Fruit fly (Drosophila melanogaster) whole organism, embryonic: Measurements from ENCODE around the gene CG2964.

Experiments
- Ada2b ChIP-seq: fragments of 200-800 bp; sonication (Bioruptor generic); IDR thresholded peaks from 2 replicates; pipeline ENCODE4 v1.3.6; 2022; ENCODE audit warnings: missing biosample characterization, missing genetic modification characterization
- Asciz ChIP-seq: fragments of 200-800 bp; sonication (Bioruptor generic); optimal IDR thresholded peaks from 2 replicates; lab custom pipeline; 2017; ENCODE audit warnings: missing biosample characterization, mild to moderate bottlenecking, missing genetic modification characterization, missing genetic modification reagents
- CG10147 ChIP-seq: fragments of 200-800 bp; sonication (Bioruptor generic); optimal IDR thresholded peaks from 2 replicates; lab custom pipeline; 2019; ENCODE audit warnings: missing biosample characterization, mild to moderate bottlenecking, missing genetic modification characterization, moderate library complexity
- CG10209 ChIP-seq: fragments of 200-800 bp; sonication (Bioruptor generic); optimal IDR thresholded peaks from 3 replicates; lab custom pipeline; 2017; ENCODE audit warnings: missing biosample characterization, mild to moderate bottlenecking, missing genetic modification characterization, missing genetic modification reagents
- CG12391 ChIP-seq: fragments of 200-800 bp; sonication (Bioruptor generic); optimal IDR thresholded peaks from 3 replicates; lab custom pipeline; 2018; ENCODE audit warnings: missing biosample characterization, mild to moderate bottlenecking, missing genetic modification characterization, moderate library complexity
- CG1602 ChIP-seq: fragments of 200-800 bp; sonication (Bioruptor generic); optimal IDR thresholded peaks from 3 replicates; lab custom pipeline; 2016; ENCODE audit warnings: missing biosample characterization, missing genetic modification characterization
- CG1603 ChIP-seq: fragments of 200-800 bp; sonication (Bioruptor generic); optimal IDR thresholded peaks from 2 replicates; lab custom pipeline; 2019; ENCODE audit warnings: missing biosample characterization, mild to moderate bottlenecking, missing genetic modification characterization, moderate library complexity
- CG17829 ChIP-seq: fragments of 200-800 bp; optimal IDR thresholded peaks from 2 replicates; lab custom pipeline; 2019; ENCODE audit warnings: missing biosample characterization, mild to moderate bottlenecking, missing genetic modification characterization, moderate library complexity
- CG17912 ChIP-seq: fragments of 200-800 bp; sonication (Bioruptor generic); optimal IDR thresholded peaks from 2 replicates; lab custom pipeline; 2018; ENCODE audit warnings: missing biosample characterization, mild to moderate bottlenecking, missing genetic modification characterization
- CG18262 ChIP-seq: fragments of 200-800 bp; optimal IDR thresholded peaks from 3 replicates; lab custom pipeline; 2019; ENCODE audit warnings: missing biosample characterization, mild to moderate bottlenecking, missing genetic modification characterization, moderate library complexity
- CG33213 ChIP-seq: fragments of 200-800 bp; sonication (Bioruptor generic); optimal IDR thresholded peaks from 3 replicates; lab custom pipeline; 2016; ENCODE audit warnings: missing biosample characterization, missing genetic modification characterization
- CG6272 ChIP-seq: fragments of 200-800 bp; sonication (Bioruptor generic); IDR thresholded peaks from 2 replicates; pipeline ENCODE4 v1.3.6; 2022; ENCODE audit warnings: missing biosample characterization, missing genetic modification characterization
- CG7786 ChIP-seq: fragments of 200-800 bp; sonication (Bioruptor generic); optimal IDR thresholded peaks from 2 replicates; lab custom pipeline; 2016; ENCODE audit warnings: missing biosample characterization, missing genetic modification characterization
- CG7839 ChIP-seq: fragments of 200-800 bp; sonication (Bioruptor generic); optimal IDR thresholded peaks from 3 replicates; lab custom pipeline; 2018; ENCODE audit warnings: missing biosample characterization, mild to moderate bottlenecking, missing genetic modification characterization, moderate library complexity
- CG8290 ChIP-seq, 3 experiments: fragments of 200-800 bp; sonication (Bioruptor generic); optimal IDR thresholded peaks; 2 replicates each; lab custom pipeline; 2016 to 2019; ENCODE audit warnings: missing biosample characterization in 3 of 3, missing genetic modification characterization in 3 of 3, mild to moderate bottlenecking in 2 of 3, moderate library complexity in 1 of 3
- CG8359 ChIP-seq: fragments of 200-800 bp; sonication (Bioruptor generic); optimal IDR thresholded peaks from 2 replicates; lab custom pipeline; 2017; ENCODE audit warnings: missing biosample characterization, mild to moderate bottlenecking, missing genetic modification characterization, borderline replicate concordance
- CG8388 ChIP-seq: fragments of 200-800 bp; sonication (Bioruptor generic); optimal IDR thresholded peaks from 2 replicates; lab custom pipeline; 2019; ENCODE audit warnings: missing biosample characterization, mild to moderate bottlenecking, missing genetic modification characterization, moderate library complexity
- CG8765 ChIP-seq: fragments of 200-800 bp; sonication (Bioruptor generic); IDR thresholded peaks from 2 replicates; pipeline ENCODE4 v1.3.6; 2022; ENCODE audit warnings: missing biosample characterization, missing genetic modification characterization
- CG8944 ChIP-seq: fragments of 200-800 bp; sonication (Bioruptor generic); optimal IDR thresholded peaks from 3 replicates; lab custom pipeline; 2016; ENCODE audit warnings: missing biosample characterization, missing genetic modification characterization
- CG9609 ChIP-seq: fragments of 200-800 bp; sonication (Bioruptor generic); optimal IDR thresholded peaks from 3 replicates; lab custom pipeline; 2016; ENCODE audit warnings: missing biosample characterization, missing genetic modification characterization
- D ChIP-seq, 2 experiments: fragments of 200-800 bp in 1 of 2; fragments of >200 bp in 1 of 2; sonication (Bioruptor generic) in 1 of 2; optimal IDR thresholded peaks; 2 replicates in 1 of 2; 3 replicates in 1 of 2; lab custom pipeline; 2017; ENCODE audit warnings: mild to moderate bottlenecking in 1 of 2, missing biosample characterization in 1 of 2, missing genetic modification characterization in 1 of 2, missing genetic modification reagents in 1 of 2
- Dll ChIP-seq: fragments of 200-800 bp; sonication (Bioruptor generic); IDR thresholded peaks from 4 replicates; pipeline ENCODE4 v1.3.6; 2022; ENCODE audit warnings: missing biosample characterization, missing genetic modification characterization; ENCODE audit not compliant: partially characterized antibody
- Doc2 ChIP-seq: fragments of 200-800 bp; sonication (Bioruptor generic); IDR thresholded peaks from 2 replicates; pipeline ENCODE4 v1.3.6; 2022; ENCODE audit warnings: missing biosample characterization, missing genetic modification characterization
- E2f2 ChIP-seq: fragments of 200-800 bp; sonication (Bioruptor generic); IDR thresholded peaks from 2 replicates; pipeline ENCODE4 v1.3.6; 2022; ENCODE audit warnings: missing biosample characterization, missing genetic modification characterization
- HLH54F ChIP-seq: fragments of 200-800 bp; sonication (Bioruptor generic); optimal IDR thresholded peaks from 3 replicates; lab custom pipeline; 2016; ENCODE audit warnings: missing biosample characterization, missing genetic modification characterization
- HLHmδ ChIP-seq: fragments of 200-800 bp; sonication (Bioruptor generic); optimal IDR thresholded peaks from 2 replicates; lab custom pipeline; 2018; ENCODE audit warnings: missing biosample characterization, mild to moderate bottlenecking, missing genetic modification characterization, moderate library complexity
- Hand ChIP-seq: fragments of 200-800 bp; sonication (Bioruptor generic); optimal IDR thresholded peaks from 2 replicates; lab custom pipeline; 2017; ENCODE audit warnings: mild to moderate bottlenecking, missing biosample characterization, missing genetic modification reagents, missing genetic modification characterization
- Kr ChIP-seq: fragments of 200-800 bp; sonication (Bioruptor generic); optimal IDR thresholded peaks from 2 replicates; lab custom pipeline; 2017; ENCODE audit warnings: missing biosample characterization, mild to moderate bottlenecking, missing genetic modification characterization
- NK7.1 ChIP-seq: fragments of 200-800 bp; sonication (Bioruptor generic); optimal IDR thresholded peaks from 3 replicates; lab custom pipeline; 2016; ENCODE audit warnings: missing biosample characterization, missing genetic modification characterization
- Nf-YB ChIP-seq: fragments of 200-800 bp; sonication (Bioruptor generic); optimal IDR thresholded peaks from 3 replicates; lab custom pipeline; 2019; ENCODE audit warnings: missing biosample characterization, mild to moderate bottlenecking, missing genetic modification characterization, moderate library complexity
- bsh ChIP-seq, 2 experiments: fragments of 200-800 bp; sonication (Bioruptor generic); optimal IDR thresholded peaks; 2 replicates each; lab custom pipeline; 2017 to 2018; ENCODE audit warnings: mild to moderate bottlenecking in 2 of 2, missing biosample characterization in 2 of 2, missing genetic modification characterization in 2 of 2, moderate library complexity in 1 of 2
- btn ChIP-seq: fragments of 200-800 bp; sonication (Bioruptor generic); optimal IDR thresholded peaks from 2 replicates; lab custom pipeline; 2016; ENCODE audit warnings: missing biosample characterization, missing genetic modification characterization
- eyg ChIP-seq: fragments of 200-800 bp; sonication (Bioruptor generic); optimal IDR thresholded peaks from 3 replicates; lab custom pipeline; 2016; ENCODE audit warnings: missing biosample characterization, missing genetic modification characterization
- gce ChIP-seq: fragments of 200-800 bp; sonication (Bioruptor generic); IDR thresholded peaks from 3 replicates; pipeline ENCODE4 v1.3.6; 2022; ENCODE audit warnings: missing biosample characterization, missing genetic modification characterization
- grau ChIP-seq: fragments of 200-800 bp; optimal IDR thresholded peaks from 3 replicates; lab custom pipeline; 2019; ENCODE audit warnings: missing biosample characterization, mild to moderate bottlenecking, missing genetic modification characterization, moderate library complexity
- gt ChIP-seq: fragments of 200-800 bp; sonication (Bioruptor generic); IDR thresholded peaks from 2 replicates; pipeline ENCODE4 v1.3.6; 2022; ENCODE audit warnings: missing biosample characterization, missing genetic modification characterization
- hth ChIP-seq: fragments of >200 bp; optimal IDR thresholded peaks from 2 replicates; lab custom pipeline; 2017; ENCODE audit warnings: inconsistent platforms
- jumu ChIP-seq: fragments of 200-800 bp; sonication (Bioruptor generic); optimal IDR thresholded peaks from 3 replicates; lab custom pipeline; 2016; ENCODE audit warnings: missing biosample characterization, missing genetic modification characterization
- kah ChIP-seq: fragments of 200-800 bp; sonication (Bioruptor generic); optimal IDR thresholded peaks from 2 replicates; lab custom pipeline; 2018; ENCODE audit warnings: missing biosample characterization, mild to moderate bottlenecking, missing genetic modification characterization
- lola ChIP-seq, 3 experiments: fragments of >200 bp in 2 of 3; fragments of 200-800 bp in 1 of 3; sonication (Bioruptor generic) in 1 of 3; optimal IDR thresholded peaks; 2 replicates each; lab custom pipeline; 2017 to 2019; ENCODE audit warnings: missing biosample characterization in 3 of 3, missing genetic modification characterization in 3 of 3, mild to moderate bottlenecking in 1 of 3, moderate library complexity in 1 of 3
- pum ChIP-seq: fragments of 200-800 bp; sonication (Bioruptor generic); optimal IDR thresholded peaks from 2 replicates; lab custom pipeline; 2016; ENCODE audit warnings: missing biosample characterization, missing genetic modification characterization
- ro ChIP-seq: fragments of 200-800 bp; sonication (Bioruptor generic); IDR thresholded peaks from 2 replicates; pipeline ENCODE4 v1.3.6; 2022; ENCODE audit warnings: missing biosample characterization, missing genetic modification characterization
- scrt ChIP-seq: fragments of 200-800 bp; sonication (Bioruptor generic); optimal IDR thresholded peaks from 2 replicates; lab custom pipeline; 2018; ENCODE audit warnings: missing biosample characterization, mild to moderate bottlenecking, missing genetic modification characterization, moderate library complexity
- sima ChIP-seq: fragments of 200-800 bp; sonication (Bioruptor generic); optimal IDR thresholded peaks from 2 replicates; lab custom pipeline; 2016; ENCODE audit warnings: missing biosample characterization, missing genetic modification characterization
- sisA ChIP-seq: fragments of 200-800 bp; sonication (Bioruptor generic); IDR thresholded peaks from 2 replicates; pipeline ENCODE4 v1.3.6; 2022; ENCODE audit warnings: missing biosample characterization, missing genetic modification characterization
- sob ChIP-seq: fragments of 200-800 bp; sonication (Bioruptor generic); IDR thresholded peaks from 2 replicates; pipeline ENCODE4 v1.3.6; 2022; ENCODE audit warnings: missing biosample characterization, missing genetic modification characterization
- sqz ChIP-seq: fragments of 200-800 bp; sonication (Bioruptor generic); optimal IDR thresholded peaks from 3 replicates; lab custom pipeline; 2018; ENCODE audit warnings: missing biosample characterization, mild to moderate bottlenecking, missing genetic modification characterization
- tll ChIP-seq, 2 experiments: fragments of 200-800 bp in 1 of 2; fragments of >200 bp in 1 of 2; sonication (Bioruptor generic) in 1 of 2; optimal IDR thresholded peaks; 2 replicates each; lab custom pipeline; 2017 to 2019; ENCODE audit warnings: missing biosample characterization in 2 of 2, missing genetic modification characterization in 2 of 2, mild to moderate bottlenecking in 1 of 2, moderate library complexity in 1 of 2

The CG2964 gene

dm6 chr2L:2857862-2858734, 45.9 kb downstream of the CG2964 start (continued):
- TF ChIP-seq CG8944 = no peak
- no peak for TF ChIP-seq CG8388
- TF ChIP-seq CG1603 (tag; lab: Kevin White, UChicago) = no peak
- TF ChIP-seq scrt (GFP tag; lab: Kevin White, UChicago) = peak; percentile 43
- no peak for TF ChIP-seq ro (GFP tag; lab: Robert Waterston, UW)
- no peak for TF ChIP-seq CG8290 (GFP tag; optimal IDR thresholded peaks at IDR 0.05; lab: Kevin White, UChicago)
- no peak for TF ChIP-seq CG8290 (tag; optimal IDR thresholded peaks at IDR 0.05; lab: Kevin White, UChicago)
- no peak for TF ChIP-seq sisA (GFP tag; lab: Robert Waterston, UW)
- no peak for TF ChIP-seq CG9609
- TF ChIP-seq Dll (GFP tag; lab: Robert Waterston, UW) = no peak
- TF ChIP-seq sqz (GFP tag; lab: Kevin White, UChicago) = peak; percentile 41
- TF ChIP-seq sob (GFP tag; lab: Robert Waterston, UW) = no peak
- no peak for TF ChIP-seq sima (GFP tag; lab: Kevin White, UChicago)
- TF ChIP-seq E2f2 = no peak
- no peak for TF ChIP-seq CG1602 (GFP tag; lab: Kevin White, UChicago)
- peak; percentile 17 for TF ChIP-seq CG7839 (tag; lab: Kevin White, UChicago)
- TF ChIP-seq Doc2 (GFP tag; lab: Robert Waterston, UW) = no peak
- no peak for TF ChIP-seq NK7.1 (GFP tag; lab: Kevin White, UChicago)
- peak; percentile 5 to 57 for TF ChIP-seq bsh (GFP tag; optimal IDR thresholded peaks at IDR 0.05; lab: Kevin White, UChicago)
- TF ChIP-seq CG17829 (tag; lab: Kevin White, UChicago) = no peak
- TF ChIP-seq CG7786 (GFP tag; lab: Kevin White, UChicago) = no peak
- TF ChIP-seq tll (GFP tag; optimal IDR thresholded peaks at IDR 0.05; lab: Kevin White, UChicago) = no peak
- TF ChIP-seq Asciz (GFP tag; lab: Kevin White, UChicago) = no peak
- no peak for TF ChIP-seq CG8765 (GFP tag; lab: Robert Waterston, UW)
- no peak for TF ChIP-seq Kr (GFP tag; lab: Kevin White, UChicago)
- no peak for TF ChIP-seq CG6272 (GFP tag; lab: Robert Waterston, UW)
- no peak for TF ChIP-seq pum (GFP tag; lab: Kevin White, UChicago)
- no peak for TF ChIP-seq lola (GFP tag; optimal IDR thresholded peaks at IDR 0.05; lab: Kevin White, UChicago)
- no peak for TF ChIP-seq gt (GFP tag; lab: Robert Waterston, UW)
- TF ChIP-seq CG10209 = peak; percentile 2
- TF ChIP-seq Nf-YB = no peak
- no peak for TF ChIP-seq HLH54F (GFP tag; lab: Kevin White, UChicago)
- no peak for TF ChIP-seq CG10147
- no peak for TF ChIP-seq Hand (GFP tag; lab: Kevin White, UChicago)
- TF ChIP-seq CG8359 = no peak
- TF ChIP-seq kah (GFP tag; lab: Kevin White, UChicago) = no peak
- peak; percentile 0 for TF ChIP-seq CG17912
- no peak for TF ChIP-seq hth (lab: Kevin White, UChicago)
- peak; percentile 12 for TF ChIP-seq CG18262 (tag; lab: Kevin White, UChicago)
- no peak for TF ChIP-seq HLHmδ
- TF ChIP-seq CG12391 (tag; lab: Kevin White, UChicago) = peak; percentile 0
- no peak for TF ChIP-seq eyg (GFP tag; lab: Kevin White, UChicago)
- no peak for TF ChIP-seq gce (GFP tag; lab: Robert Waterston, UW)
- no peak for TF ChIP-seq Ada2b (GFP tag; lab: Robert Waterston, UW)
- TF ChIP-seq grau = peak; percentile 81
- no peak for TF ChIP-seq CG33213 (GFP tag; lab: Kevin White, UChicago)
- no peak for TF ChIP-seq D (optimal IDR thresholded peaks at IDR 0.05; lab: Kevin White, UChicago)
- no peak for TF ChIP-seq D (GFP tag; optimal IDR thresholded peaks at IDR 0.05; lab: Kevin White, UChicago)
- no peak for TF ChIP-seq btn (GFP tag; lab: Kevin White, UChicago)
- TF ChIP-seq jumu (GFP tag; lab: Kevin White, UChicago) = no peak
